Worm (Caenorhabditis elegans) whole organism, mixed stage, embryonic: ENCODE data around the gene btb-11.
"Not testable (repeated sequence)": the region's sequence is repeated elsewhere in the genome, so short reads cannot be mapped to it uniquely, and the experiment has no call there.

Source experiments
- M03D4.4 ChIP-seq: sonication (generic microtip); optimal IDR thresholded peaks from 2 replicates; lab custom pipeline; 2017; ENCODE audit warnings: mild to moderate bottlenecking, missing genetic modification characterization, missing compliant biosample characterization
- bed-3 ChIP-seq: fragments of 200-800 bp; sonication (Bioruptor generic); optimal IDR thresholded peaks from 3 replicates; lab custom pipeline; 2018; ENCODE audit warnings: mild to moderate bottlenecking, missing genetic modification characterization, moderate library complexity, missing compliant biosample characterization
- ceh-39 ChIP-seq: fragments of 150-350 bp; optimal IDR thresholded peaks from 2 replicates; lab custom pipeline; 2014; ENCODE audit warnings: missing biosample characterization, missing genetic modification characterization
- ceh-43 ChIP-seq: fragments of 200-800 bp; sonication (Bioruptor generic); optimal IDR thresholded peaks from 2 replicates; lab custom pipeline; 2018; ENCODE audit warnings: mild to moderate bottlenecking, missing genetic modification characterization, moderate library complexity, missing compliant biosample characterization
- ceh-83 ChIP-seq: fragments of 200-800 bp; sonication (Bioruptor generic); optimal IDR thresholded peaks from 2 replicates; lab custom pipeline; 2018; ENCODE audit warnings: mild to moderate bottlenecking, missing genetic modification characterization, missing compliant biosample characterization
- ces-1 ChIP-seq: fragments of 150-350 bp; optimal IDR thresholded peaks from 2 replicates; lab custom pipeline; 2014; ENCODE audit warnings: missing biosample characterization, missing genetic modification reagents, missing genetic modification characterization
- cnd-1 ChIP-seq: fragments of 200-800 bp; sonication (Bioruptor generic); optimal IDR thresholded peaks from 2 replicates; lab custom pipeline; 2018; ENCODE audit warnings: mild to moderate bottlenecking, missing genetic modification characterization, missing compliant biosample characterization
- elt-1 ChIP-seq: sonication (generic microtip); optimal IDR thresholded peaks from 2 replicates; lab custom pipeline; 2017; ENCODE audit warnings: missing genetic modification characterization, mild to moderate bottlenecking, missing compliant biosample characterization, antibody characterized with exemption, moderate library complexity, borderline replicate concordance; ENCODE audit not compliant: insufficient read depth
- flh-1 ChIP-seq: fragments of 200-800 bp; sonication (Bioruptor generic); optimal IDR thresholded peaks from 2 replicates; lab custom pipeline; 2018; ENCODE audit warnings: mild to moderate bottlenecking, missing genetic modification characterization, moderate library complexity, missing compliant biosample characterization
- ham-2 ChIP-seq: fragments of 200-800 bp; sonication (Bioruptor generic); optimal IDR thresholded peaks from 2 replicates; lab custom pipeline; 2018; ENCODE audit warnings: mild to moderate bottlenecking, missing genetic modification characterization, missing compliant biosample characterization
- lin-13 ChIP-seq: fragments of 150-350 bp; optimal IDR thresholded peaks from 2 replicates; lab custom pipeline; 2014; ENCODE audit warnings: missing biosample characterization, missing genetic modification characterization
- lin-32 ChIP-seq: fragments of 200-800 bp; sonication (Bioruptor generic); optimal IDR thresholded peaks from 2 replicates; lab custom pipeline; 2018; ENCODE audit warnings: mild to moderate bottlenecking, missing genetic modification characterization, missing compliant biosample characterization
- mab-5 ChIP-seq: fragments of 150-350 bp; optimal IDR thresholded peaks from 2 replicates; lab custom pipeline; 2014; ENCODE audit warnings: missing biosample characterization, missing genetic modification characterization
- mep-1 ChIP-seq: fragments of 150-350 bp; optimal IDR thresholded peaks from 2 replicates; lab custom pipeline; 2017; ENCODE audit warnings: missing biosample characterization, missing genetic modification reagents, missing genetic modification characterization, inconsistent platforms
- mls-2 ChIP-seq: sonication (generic microtip); optimal IDR thresholded peaks from 2 replicates; lab custom pipeline; 2016; ENCODE audit warnings: mild to moderate bottlenecking, missing genetic modification characterization, moderate library complexity, missing compliant biosample characterization
- nhr-12 ChIP-seq: fragments of 150-350 bp; optimal IDR thresholded peaks from 2 replicates; lab custom pipeline; 2014; ENCODE audit warnings: missing biosample characterization, missing genetic modification characterization
- nhr-2 ChIP-seq: fragments of 150-350 bp; optimal IDR thresholded peaks from 2 replicates; lab custom pipeline; 2014; ENCODE audit warnings: missing biosample characterization, missing genetic modification characterization
- nhr-237 ChIP-seq: fragments of 150-350 bp; optimal IDR thresholded peaks from 2 replicates; lab custom pipeline; 2014; ENCODE audit warnings: missing biosample characterization, missing genetic modification characterization
- nhr-28 ChIP-seq: fragments of 150-350 bp; optimal IDR thresholded peaks from 2 replicates; lab custom pipeline; 2014; ENCODE audit warnings: missing biosample characterization, missing genetic modification characterization
- nhr-76 ChIP-seq: sonication (generic microtip); optimal IDR thresholded peaks from 2 replicates; lab custom pipeline; 2017; ENCODE audit warnings: missing biosample characterization, missing genetic modification characterization
- sem-2 ChIP-seq: fragments of 200-800 bp; sonication (Bioruptor generic); optimal IDR thresholded peaks from 2 replicates; lab custom pipeline; 2018; ENCODE audit warnings: mild to moderate bottlenecking, missing genetic modification characterization, missing compliant biosample characterization
- snpc-4 ChIP-seq: fragments of 150-350 bp; optimal IDR thresholded peaks from 2 replicates; lab custom pipeline; 2014; ENCODE audit warnings: missing biosample characterization, missing genetic modification characterization
- unc-120 ChIP-seq: sonication (generic microtip); optimal IDR thresholded peaks from 2 replicates; lab custom pipeline; 2017; ENCODE audit warnings: missing genetic modification characterization, missing compliant biosample characterization; ENCODE audit not compliant: poor library complexity, severe bottlenecking
- unc-62 ChIP-seq: fragments of 150-350 bp; optimal IDR thresholded peaks from 2 replicates; lab custom pipeline; 2014; ENCODE audit warnings: missing biosample characterization, missing genetic modification reagents, missing genetic modification characterization
- zip-8 ChIP-seq: fragments of 150-350 bp; optimal IDR thresholded peaks from 2 replicates; lab custom pipeline; 2014; ENCODE audit warnings: missing biosample characterization, missing genetic modification characterization
- ztf-11 ChIP-seq: fragments of 150-350 bp; optimal IDR thresholded peaks from 2 replicates; lab custom pipeline; 2014; ENCODE audit warnings: missing biosample characterization, missing genetic modification characterization

Gene btb-11

ce11 chrII:1060702-1061101, 36.1 kb upstream of the btb-11 start, which contains the start of gene btb-10:
Gene btb-10, minus strand, starts transcription at chrII:1060802.
- TF ChIP-seq zip-8 (tag; lab: Kevin White, UChicago); ceh-83 (GFP tag; lab: Kevin White, UChicago); lin-32: not testable (repeated sequence)

DNA sequence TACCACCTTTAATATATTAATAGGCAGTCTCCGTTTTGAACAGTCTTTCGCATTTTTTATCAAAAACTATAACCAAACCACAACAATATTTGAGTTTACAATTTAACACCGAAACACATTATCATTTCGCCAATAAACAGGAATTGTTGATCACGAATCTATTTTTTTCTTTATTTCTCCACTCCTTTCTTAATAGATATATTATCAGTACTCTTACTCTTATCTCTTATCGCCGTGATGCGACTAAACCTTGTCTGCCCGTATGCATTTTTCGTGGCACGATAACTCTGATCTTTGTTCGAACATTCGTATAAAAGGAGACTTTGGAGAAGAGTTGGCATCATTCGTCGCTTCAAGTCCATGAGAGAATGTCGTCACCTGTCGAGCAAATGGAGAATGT, 32.3 kb upstream of the btb-11 start:
- no peak for TF ChIP-seq ztf-11 (tag; lab: Kevin White, UChicago)
- TF ChIP-seq snpc-4 (tag; lab: Kevin White, UChicago), result no peak
- no peak for TF ChIP-seq nhr-28 (tag; lab: Kevin White, UChicago)
- TF ChIP-seq elt-1 (tag; lab: Kevin White, UChicago), result no peak
- no peak for TF ChIP-seq mep-1 (tag; lab: Kevin White, UChicago)

DNA sequence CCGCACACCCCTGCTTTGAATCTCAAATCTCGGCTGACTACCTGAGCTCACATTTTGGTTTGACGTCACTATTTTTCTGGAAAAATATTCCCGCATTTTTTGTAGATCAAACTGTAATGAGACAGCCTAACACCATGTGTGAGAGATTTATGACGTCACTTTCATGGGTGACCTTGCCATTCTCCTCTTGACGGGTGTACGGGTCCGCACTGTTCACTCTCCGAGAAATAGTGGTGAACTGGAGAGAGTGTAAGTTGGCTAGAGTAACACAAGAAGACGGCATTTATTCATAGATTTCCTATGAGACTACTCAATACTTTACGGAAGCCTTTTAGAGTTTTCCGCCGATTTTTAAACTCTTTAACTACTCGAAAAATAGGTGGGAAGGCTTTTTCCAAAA, 30.1 kb upstream of the btb-11 start, which contains the start of gene K02E7.7:
Gene K02E7.7 (plus strand): TSS at position 301 of the 400 bp plus-strand sequence.
- not testable (repeated sequence) for TF ChIP-seq bed-3, unc-62, mls-2

DNA sequence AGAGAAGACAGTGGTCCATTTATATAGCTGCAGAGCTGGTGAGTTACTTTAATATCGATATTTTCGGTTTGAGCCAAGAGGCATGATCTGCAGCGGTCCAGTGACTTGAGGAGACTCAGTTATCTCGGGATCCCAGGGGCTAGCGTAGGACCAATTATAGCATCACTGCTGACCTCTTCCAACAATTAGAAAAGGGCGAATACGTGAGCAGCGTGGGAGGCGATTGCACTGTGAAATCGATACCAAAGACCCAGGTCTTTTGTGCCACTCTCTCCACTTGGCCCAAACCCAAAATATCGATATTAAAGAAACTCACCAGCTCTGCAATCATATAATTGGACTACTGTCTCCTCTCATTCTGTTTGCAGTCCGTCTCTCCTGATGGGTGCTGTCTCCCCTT, 25.3 kb upstream of the btb-11 start, which contains the start of gene fbxb-40:
Gene fbxb-40 (minus strand): TSS at position 101 of the 400 bp plus-strand sequence.
- TF ChIP-seq sem-2 (GFP tag; lab: Kevin White, UChicago) (no peak), nhr-237 (tag; lab: Kevin White, UChicago) (no peak), bed-3 (no peak), nhr-76 (tag; lab: Kevin White, UChicago) (no peak), snpc-4 (tag; lab: Kevin White, UChicago) (no peak), nhr-12 (tag; lab: Kevin White, UChicago) (no peak), ces-1 (GFP tag; lab: Kevin White, UChicago) (no peak), unc-120 (tag; lab: Kevin White, UChicago) (no peak), M03D4.4 (no peak), flh-1 (GFP tag; lab: Kevin White, UChicago) (no peak)

DNA sequence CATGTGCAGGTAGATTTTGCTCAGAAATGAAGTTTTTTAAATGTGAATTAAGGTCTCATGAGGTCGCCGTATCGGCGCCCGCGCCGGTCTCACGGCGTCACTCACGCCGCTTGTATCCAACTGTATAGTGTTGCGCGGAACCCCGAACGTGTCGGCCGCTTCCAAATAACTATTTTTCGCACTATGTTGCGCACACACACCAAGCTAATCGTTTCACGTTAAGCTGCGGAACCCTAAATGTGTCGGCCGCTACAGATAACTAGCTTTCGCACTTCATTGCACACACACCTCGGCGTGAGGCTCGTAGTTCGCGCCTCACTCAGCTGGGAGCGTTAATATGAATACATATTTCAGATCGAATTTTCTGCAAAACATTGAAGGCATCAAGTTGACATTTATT, 22.4 kb upstream of the btb-11 start:
- TF ChIP-seq M03D4.4 (no peak), mls-2 (no peak), snpc-4 (tag; lab: Kevin White, UChicago) (no peak), unc-62 (no peak), flh-1 (GFP tag; lab: Kevin White, UChicago) (no peak), nhr-237 (tag; lab: Kevin White, UChicago) (no peak), unc-120 (tag; lab: Kevin White, UChicago) (no peak)
- TF ChIP-seq, all 35 proteins: peak for 0

- TF ChIP-seq nhr-237 (tag; lab: Kevin White, UChicago) (no peak), mab-5 (tag; lab: Kevin White, UChicago) (no peak), nhr-2 (no peak), ham-2 (no peak), flh-1 (GFP tag; lab: Kevin White, UChicago) (no peak), ceh-83 (GFP tag; lab: Kevin White, UChicago) (no peak), cnd-1 (tag; lab: Kevin White, UChicago) (no peak), ceh-43 (GFP tag; lab: Kevin White, UChicago) (no peak), ceh-39 (tag; lab: Kevin White, UChicago) (no peak), ztf-11 (tag; lab: Kevin White, UChicago) (no peak), zip-8 (tag; lab: Kevin White, UChicago) (no peak), lin-13 (tag; lab: Kevin White, UChicago) (no peak), mls-2 (no peak), mep-1 (tag; lab: Kevin White, UChicago) (no peak)
These were observed 21.1 kb upstream of the btb-11 start, which contains the start of gene str-148 for ce11 chrII:1045692-1046091. Gene str-148, plus strand, starts transcription at chrII:1045992.

DNA sequence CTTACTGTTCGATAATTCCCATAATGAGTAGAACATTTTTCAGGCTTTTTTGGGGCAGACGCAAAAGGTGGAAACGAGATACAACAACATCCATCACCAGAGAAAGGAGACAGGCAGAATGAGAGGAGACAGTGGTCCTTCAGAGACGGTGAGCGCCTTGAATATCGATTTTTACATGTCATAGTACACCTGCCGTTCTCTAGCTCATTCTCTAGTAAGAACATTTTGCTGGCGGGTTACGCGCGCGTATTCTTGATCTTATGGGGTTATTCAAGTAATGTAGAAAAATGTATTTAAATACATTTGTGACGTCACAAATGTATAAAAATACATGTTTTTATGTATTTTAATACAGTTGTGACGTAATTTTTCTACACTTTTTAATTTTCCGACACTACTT, 19.3 kb upstream of the btb-11 start, which contains the start of gene fbxb-45:
Gene fbxb-45 (minus strand): TSS at position 101 of the 400 bp plus-strand sequence.
- TF ChIP-seq zip-8 (tag; lab: Kevin White, UChicago), result peak; percentile 84
- TF ChIP-seq, all 35 proteins: peak for 1; not testable (repeated sequence) for 34
